Fruit fly (Drosophila melanogaster) whole organism, embryonic: ENCODE data around the gene Eip75B.

Experiments
- ATbp ChIP-seq: fragments of 200-800 bp; sonication (Bioruptor generic); optimal IDR thresholded peaks from 2 replicates; lab custom pipeline; 2017; ENCODE audit warnings: missing biosample characterization, mild to moderate bottlenecking, missing genetic modification characterization, missing genetic modification reagents
- CG10979 ChIP-seq: fragments of 200-800 bp; sonication (Bioruptor generic); optimal IDR thresholded peaks from 2 replicates; lab custom pipeline; 2018; ENCODE audit warnings: missing biosample characterization, mild to moderate bottlenecking, missing genetic modification characterization, moderate library complexity
- CG14050 ChIP-seq: fragments of 200-800 bp; sonication (Bioruptor generic); IDR thresholded peaks from 3 replicates; pipeline ENCODE4 v1.3.6; 2022; ENCODE audit warnings: missing biosample characterization, missing genetic modification characterization
- CG15269 ChIP-seq: fragments of 200-800 bp; sonication (Bioruptor generic); optimal IDR thresholded peaks from 2 replicates; lab custom pipeline; 2018; ENCODE audit warnings: missing biosample characterization, mild to moderate bottlenecking, missing genetic modification characterization, moderate library complexity
- CG15479 ChIP-seq: fragments of 200-800 bp; sonication (Bioruptor generic); optimal IDR thresholded peaks from 3 replicates; lab custom pipeline; 2019; ENCODE audit warnings: missing biosample characterization, mild to moderate bottlenecking, missing genetic modification characterization, moderate library complexity
- CG17361 ChIP-seq: fragments of 200-800 bp; sonication (Bioruptor generic); IDR thresholded peaks from 3 replicates; pipeline ENCODE4 v1.3.6; 2022; ENCODE audit warnings: missing biosample characterization, missing genetic modification characterization
- CG2120 ChIP-seq: fragments of 200-800 bp; sonication (Bioruptor generic); optimal IDR thresholded peaks from 3 replicates; lab custom pipeline; 2016; ENCODE audit warnings: missing biosample characterization, missing genetic modification characterization
- CG2199 ChIP-seq: fragments of 200-800 bp; sonication (Bioruptor generic); IDR thresholded peaks from 3 replicates; pipeline ENCODE4 v1.3.6; 2022; ENCODE audit warnings: missing biosample characterization, missing genetic modification characterization
- CG2678 ChIP-seq: fragments of 200-800 bp; sonication (Bioruptor generic); optimal IDR thresholded peaks from 3 replicates; lab custom pipeline; 2019; ENCODE audit warnings: missing biosample characterization, mild to moderate bottlenecking, missing genetic modification characterization, moderate library complexity
- CG2875 ChIP-seq: fragments of 200-800 bp; sonication (Bioruptor generic); optimal IDR thresholded peaks from 2 replicates; lab custom pipeline; 2017; ENCODE audit warnings: missing biosample characterization, mild to moderate bottlenecking, missing genetic modification characterization, missing genetic modification reagents
- CG3163 ChIP-seq: fragments of 200-800 bp; sonication (Bioruptor generic); optimal IDR thresholded peaks from 3 replicates; lab custom pipeline; 2016; ENCODE audit warnings: missing biosample characterization, missing genetic modification characterization
- CG33213 ChIP-seq: fragments of 200-800 bp; sonication (Bioruptor generic); optimal IDR thresholded peaks from 3 replicates; lab custom pipeline; 2016; ENCODE audit warnings: missing biosample characterization, missing genetic modification characterization
- CG4424 ChIP-seq: fragments of 200-800 bp; sonication (Bioruptor generic); optimal IDR thresholded peaks from 3 replicates; lab custom pipeline; 2016; ENCODE audit warnings: missing biosample characterization, missing genetic modification characterization
- CG6175 ChIP-seq: fragments of 200-800 bp; sonication (Bioruptor generic); IDR thresholded peaks from 3 replicates; pipeline ENCODE4 v1.3.6; 2022; ENCODE audit warnings: missing biosample characterization, missing genetic modification characterization
- CG6813 ChIP-seq: fragments of 200-800 bp; sonication (Bioruptor generic); optimal IDR thresholded peaks from 2 replicates; lab custom pipeline; 2017; ENCODE audit warnings: missing biosample characterization, missing genetic modification characterization, mild to moderate bottlenecking, moderate library complexity, missing genetic modification reagents
- CG7372 ChIP-seq: fragments of 200-800 bp; sonication (Bioruptor generic); IDR thresholded peaks from 2 replicates; pipeline ENCODE4 v1.3.6; 2022; ENCODE audit warnings: missing biosample characterization, missing genetic modification characterization
- CG7963 ChIP-seq: fragments of 200-800 bp; sonication (Bioruptor generic); IDR thresholded peaks from 3 replicates; pipeline ENCODE4 v1.3.6; 2022; ENCODE audit warnings: missing biosample characterization, missing genetic modification characterization; ENCODE audit not compliant: partially characterized antibody
- CG8089 ChIP-seq: fragments of 200-800 bp; sonication (Bioruptor generic); optimal IDR thresholded peaks from 3 replicates; lab custom pipeline; 2016; ENCODE audit warnings: missing biosample characterization, missing genetic modification characterization
- D ChIP-seq, 2 experiments: fragments of 200-800 bp in 1 of 2; fragments of >200 bp in 1 of 2; sonication (Bioruptor generic) in 1 of 2; optimal IDR thresholded peaks; 2 replicates in 1 of 2; 3 replicates in 1 of 2; lab custom pipeline; 2017; ENCODE audit warnings: mild to moderate bottlenecking in 1 of 2, missing biosample characterization in 1 of 2, missing genetic modification characterization in 1 of 2, missing genetic modification reagents in 1 of 2
- D19A ChIP-seq: fragments of 200-800 bp; optimal IDR thresholded peaks from 3 replicates; lab custom pipeline; 2019; ENCODE audit warnings: missing biosample characterization, mild to moderate bottlenecking, missing genetic modification characterization, moderate library complexity
- Dbx ChIP-seq: fragments of 200-800 bp; sonication (Bioruptor generic); IDR thresholded peaks from 3 replicates; pipeline ENCODE4 v1.3.6; 2022; ENCODE audit warnings: missing biosample characterization, missing genetic modification characterization
- Deaf1 ChIP-seq: fragments of 200-800 bp; optimal IDR thresholded peaks from 3 replicates; lab custom pipeline; 2019; ENCODE audit warnings: missing biosample characterization, mild to moderate bottlenecking, missing genetic modification characterization, moderate library complexity
- Dip3 ChIP-seq: fragments of 200-800 bp; sonication (Bioruptor generic); optimal IDR thresholded peaks from 3 replicates; lab custom pipeline; 2016; ENCODE audit warnings: missing biosample characterization, missing genetic modification characterization
- Doc3 ChIP-seq: fragments of 200-800 bp; sonication (Bioruptor generic); IDR thresholded peaks from 3 replicates; pipeline ENCODE4 v1.3.6; 2022; ENCODE audit warnings: missing biosample characterization, missing genetic modification characterization; ENCODE audit not compliant: partially characterized antibody
- Ets97D ChIP-seq: fragments of 200-800 bp; sonication (Bioruptor generic); optimal IDR thresholded peaks from 3 replicates; lab custom pipeline; 2016; ENCODE audit warnings: missing biosample characterization, missing genetic modification characterization
- Fer2 ChIP-seq: fragments of 200-800 bp; sonication (Bioruptor generic); optimal IDR thresholded peaks from 2 replicates; lab custom pipeline; 2018; ENCODE audit warnings: missing biosample characterization, mild to moderate bottlenecking, missing genetic modification characterization, moderate library complexity
- HmgZ ChIP-seq: fragments of 200-800 bp; sonication (Bioruptor generic); optimal IDR thresholded peaks from 2 replicates; lab custom pipeline; 2018; ENCODE audit warnings: missing biosample characterization, mild to moderate bottlenecking, missing genetic modification characterization
- Jarid2 ChIP-seq: fragments of 200-800 bp; sonication (Bioruptor generic); optimal IDR thresholded peaks from 3 replicates; lab custom pipeline; 2017; ENCODE audit warnings: mild to moderate bottlenecking, missing biosample characterization, missing genetic modification reagents, missing genetic modification characterization
- MTF-1 ChIP-seq: fragments of 200-800 bp; sonication (Bioruptor generic); optimal IDR thresholded peaks from 2 replicates; lab custom pipeline; 2018; ENCODE audit warnings: missing biosample characterization, mild to moderate bottlenecking, missing genetic modification characterization, borderline replicate concordance
- Med ChIP-seq: fragments of 200-800 bp; sonication (Bioruptor generic); peaks from one replicate; lab custom pipeline; 2016; ENCODE audit warnings: missing biosample characterization, missing genetic modification characterization, mild to moderate bottlenecking, inconsistent platforms, moderate library complexity
- Mrtf ChIP-seq: fragments of 200-800 bp; sonication (Bioruptor generic); IDR thresholded peaks from 3 replicates; pipeline ENCODE4 v1.3.6; 2022; ENCODE audit warnings: missing biosample characterization, missing genetic modification characterization
- Nf-YA ChIP-seq: fragments of 200-800 bp; sonication (Bioruptor generic); IDR thresholded peaks from 2 replicates; pipeline ENCODE4 v1.3.6; 2022; ENCODE audit warnings: missing biosample characterization, missing genetic modification characterization
- Nf-YC ChIP-seq: fragments of 200-800 bp; optimal IDR thresholded peaks from 3 replicates; lab custom pipeline; 2019; ENCODE audit warnings: missing biosample characterization, mild to moderate bottlenecking, missing genetic modification characterization, moderate library complexity
- Oli ChIP-seq: fragments of 200-800 bp; sonication (Bioruptor generic); optimal IDR thresholded peaks from 2 replicates; lab custom pipeline; 2018; ENCODE audit warnings: missing biosample characterization, mild to moderate bottlenecking, missing genetic modification characterization, moderate library complexity
- Ptx1 ChIP-seq: fragments of 200-800 bp; sonication (Bioruptor generic); IDR thresholded peaks from 2 replicates; pipeline ENCODE4 v1.3.6; 2022; ENCODE audit warnings: missing biosample characterization, missing genetic modification characterization
- Usf ChIP-seq: fragments of 200-800 bp; sonication (Bioruptor generic); optimal IDR thresholded peaks from 2 replicates; lab custom pipeline; 2017; ENCODE audit warnings: missing genotype, missing biosample characterization, missing genetic modification characterization
- croc ChIP-seq: fragments of 200-800 bp; sonication (Bioruptor generic); conservative IDR thresholded peaks from 3 replicates; pipeline ENCODE4 v1.3.6; 2022; ENCODE audit warnings: missing biosample characterization, missing genetic modification characterization
- gcm2 ChIP-seq: fragments of 200-800 bp; sonication (Bioruptor generic); optimal IDR thresholded peaks from 2 replicates; lab custom pipeline; 2016; ENCODE audit warnings: missing biosample characterization, missing genetic modification characterization
- gem ChIP-seq: fragments of 200-800 bp; sonication (Bioruptor generic); optimal IDR thresholded peaks from 2 replicates; lab custom pipeline; 2019; ENCODE audit warnings: missing biosample characterization, mild to moderate bottlenecking, missing genetic modification characterization, moderate library complexity
- klu ChIP-seq: fragments of 200-800 bp; sonication (Bioruptor generic); IDR thresholded peaks from 2 replicates; pipeline ENCODE4 v1.3.6; 2022; ENCODE audit warnings: missing biosample characterization, missing genetic modification characterization
- luna ChIP-seq: fragments of 200-800 bp; sonication (Bioruptor generic); optimal IDR thresholded peaks from 2 replicates; lab custom pipeline; 2016; ENCODE audit warnings: missing biosample characterization, missing genetic modification characterization
- odd ChIP-seq: fragments of 200-800 bp; sonication (Bioruptor generic); optimal IDR thresholded peaks from 2 replicates; lab custom pipeline; 2017; ENCODE audit warnings: missing biosample characterization, mild to moderate bottlenecking, missing genetic modification characterization
- otp ChIP-seq: fragments of 200-800 bp; sonication (Bioruptor generic); IDR thresholded peaks from 3 replicates; pipeline ENCODE4, ENCODE4 v1.3.6; 2022; ENCODE audit warnings: missing biosample characterization, missing genetic modification characterization
- shn ChIP-seq: fragments of 200-800 bp; sonication (Bioruptor generic); optimal IDR thresholded peaks from 3 replicates; lab custom pipeline; 2016; ENCODE audit warnings: missing biosample characterization, missing genetic modification characterization
- slbo ChIP-seq: fragments of 200-800 bp; sonication (Bioruptor generic); IDR thresholded peaks from 2 replicates; pipeline ENCODE4 v1.3.6; 2022; ENCODE audit warnings: missing biosample characterization, missing genetic modification characterization
- stc ChIP-seq: fragments of 200-800 bp; sonication (Bioruptor generic); IDR thresholded peaks from 2 replicates; pipeline ENCODE4 v1.3.6; 2022; ENCODE audit warnings: missing biosample characterization, missing genetic modification characterization
- tup ChIP-seq: fragments of 200-800 bp; sonication (Bioruptor generic); optimal IDR thresholded peaks from 2 replicates; lab custom pipeline; 2016; ENCODE audit warnings: missing biosample characterization, mild to moderate bottlenecking, missing genetic modification characterization, moderate library complexity
- z ChIP-seq: fragments of 200-800 bp; sonication (Bioruptor generic); IDR thresholded peaks from 3 replicates; pipeline ENCODE4 v1.3.6; 2022; ENCODE audit warnings: missing biosample characterization, missing genetic modification characterization

Gene Eip75B

DNA sequence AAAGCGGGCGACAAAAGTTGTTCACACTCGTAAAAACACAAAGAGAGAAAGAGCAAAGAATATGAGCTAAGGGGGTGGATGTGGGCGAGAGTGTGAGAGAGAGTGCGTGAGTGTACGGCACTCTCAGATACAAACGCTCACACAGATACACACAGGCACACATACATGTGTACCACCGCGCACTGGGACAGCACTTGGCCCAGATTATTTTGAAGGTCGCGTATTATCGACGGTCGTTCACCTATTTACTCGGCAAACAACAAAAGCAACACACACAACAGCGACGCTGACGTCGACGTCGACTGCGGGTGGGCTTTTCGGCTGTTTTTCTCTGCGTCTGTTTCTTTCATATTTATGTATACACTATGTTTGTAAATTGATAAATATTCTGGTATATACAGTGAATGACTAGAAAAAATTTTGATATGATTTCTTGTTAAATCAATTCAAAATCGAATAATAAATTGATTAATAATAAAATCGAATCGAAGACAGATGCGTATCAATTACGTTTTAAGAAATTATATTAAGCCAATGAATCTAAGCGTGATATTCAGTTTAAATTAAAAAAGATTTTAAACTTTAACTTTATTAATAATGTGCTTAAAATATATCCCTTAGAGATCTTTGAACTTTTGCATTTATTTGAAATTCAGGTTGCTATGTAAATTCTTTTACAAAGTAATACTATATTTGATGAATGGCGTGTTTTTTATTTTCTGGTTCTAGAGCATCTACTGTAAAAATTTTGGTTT is 34.8 kb downstream of the Eip75B start (continued):
- no peak for TF ChIP-seq croc (GFP tag; lab: Robert Waterston, UW)
- TF ChIP-seq shn (GFP tag; lab: Kevin White, UChicago), result peak; percentile 57
- peak; percentile 80 for TF ChIP-seq odd
- TF ChIP-seq Ptx1, result peak; percentile 30; the same call in 1 of the 2 replicates
- TF ChIP-seq otp (GFP tag; lab: Robert Waterston, UW), result peak; percentile 83; the same call in 2 of the 3 replicates
- TF ChIP-seq klu (GFP tag; lab: Robert Waterston, UW), result no peak
- no peak for TF ChIP-seq Dip3 (GFP tag; lab: Kevin White, UChicago)
- TF ChIP-seq CG2199 (GFP tag; lab: Robert Waterston, UW), result peak; percentile 93; the same call in 2 of the 3 replicates
- peak; percentile 92 for TF ChIP-seq ATbp (GFP tag; lab: Kevin White, UChicago)
- TF ChIP-seq D19A (tag; lab: Kevin White, UChicago), result peak; percentile 87
- TF ChIP-seq Med (GFP tag; lab: Kevin White, UChicago), result peak; percentile 98
- TF ChIP-seq HmgZ, result peak; percentile 90
- TF ChIP-seq CG14050, result peak; percentile 29; the same call in 1 of the 3 replicates
- TF ChIP-seq CG33213 (GFP tag; lab: Kevin White, UChicago), result peak; percentile 83
- peak; percentile 89 for TF ChIP-seq CG2875 (GFP tag; lab: Kevin White, UChicago)
- no peak for TF ChIP-seq CG6175 (GFP tag; lab: Robert Waterston, UW)
- no peak for TF ChIP-seq D (optimal IDR thresholded peaks at IDR 0.05; lab: Kevin White, UChicago)
- peak; percentile 82 for TF ChIP-seq D (GFP tag; optimal IDR thresholded peaks at IDR 0.05; lab: Kevin White, UChicago)
- peak; percentile 55 for TF ChIP-seq slbo
- peak; percentile 20; the same call in 1 of the 2 replicates for TF ChIP-seq Nf-YA (GFP tag; lab: Robert Waterston, UW)
- peak; percentile 79 for TF ChIP-seq CG8089 (GFP tag; lab: Kevin White, UChicago)
- peak; percentile 74 for TF ChIP-seq tup (GFP tag; lab: Kevin White, UChicago)
- peak; percentile 68; the same call in 1 of the 2 replicates for TF ChIP-seq stc
- TF ChIP-seq z (GFP tag; lab: Robert Waterston, UW), result peak; percentile 85
- TF ChIP-seq CG15479 (GFP tag; lab: Kevin White, UChicago), result peak; percentile 24
- peak; percentile 44 for TF ChIP-seq CG15269 (tag; lab: Kevin White, UChicago)
- peak; percentile 78 for TF ChIP-seq CG17361 (GFP tag; lab: Robert Waterston, UW)
- peak; percentile 58 for TF ChIP-seq CG2120 (GFP tag; lab: Kevin White, UChicago)
- peak; percentile 69 for TF ChIP-seq CG3163
- peak; percentile 71 for TF ChIP-seq Deaf1 (tag; lab: Kevin White, UChicago)
- peak; percentile 17 for TF ChIP-seq Oli (tag; lab: Kevin White, UChicago)
- peak; percentile 39 for TF ChIP-seq Nf-YC (tag; lab: Kevin White, UChicago)
- peak; percentile 95 for TF ChIP-seq CG6813 (GFP tag; lab: Kevin White, UChicago)
- TF ChIP-seq CG7963, result no peak
- TF ChIP-seq CG7372 (GFP tag; lab: Robert Waterston, UW), result no peak
- peak; percentile 2 for TF ChIP-seq luna (GFP tag; lab: Kevin White, UChicago)
- peak; percentile 49 for TF ChIP-seq CG10979 (tag; lab: Kevin White, UChicago)
- TF ChIP-seq Usf (GFP tag; lab: Kevin White, UChicago), result no peak
- peak; percentile 69 for TF ChIP-seq gcm2
- peak; percentile 67; the same call in 2 of the 3 replicates for TF ChIP-seq Dbx (GFP tag; lab: Robert Waterston, UW)
- peak; percentile 58; the same call in 2 of the 3 replicates for TF ChIP-seq Mrtf
- peak; percentile 89 for TF ChIP-seq MTF-1
- TF ChIP-seq Doc3 (GFP tag; lab: Robert Waterston, UW), result no peak
- peak; percentile 64 for TF ChIP-seq CG4424 (GFP tag; lab: Kevin White, UChicago)
- TF ChIP-seq CG2678 (tag; lab: Kevin White, UChicago), result peak; percentile 76
- TF ChIP-seq Fer2 (tag; lab: Kevin White, UChicago), result peak; percentile 35
- TF ChIP-seq gem (tag; lab: Kevin White, UChicago), result peak; percentile 75
- peak; percentile 32 for TF ChIP-seq Ets97D (GFP tag; lab: Kevin White, UChicago)
- TF ChIP-seq Jarid2 (GFP tag; lab: Kevin White, UChicago), result peak; percentile 66
